Worm (Caenorhabditis elegans) whole organism, dauer: ENCODE measurements around the gene chil-12.
"Not testable (repeated sequence)": the region's sequence is repeated elsewhere in the genome, so short reads cannot be mapped to it uniquely, and the experiment has no call there.

Experiments used
- unc-62 ChIP-seq: sonication (generic microtip); optimal IDR thresholded peaks from 2 replicates; lab custom pipeline; 2017; ENCODE audit warnings: missing biosample characterization, missing genetic modification reagents, missing genetic modification characterization

chil-12 gene

DNA sequence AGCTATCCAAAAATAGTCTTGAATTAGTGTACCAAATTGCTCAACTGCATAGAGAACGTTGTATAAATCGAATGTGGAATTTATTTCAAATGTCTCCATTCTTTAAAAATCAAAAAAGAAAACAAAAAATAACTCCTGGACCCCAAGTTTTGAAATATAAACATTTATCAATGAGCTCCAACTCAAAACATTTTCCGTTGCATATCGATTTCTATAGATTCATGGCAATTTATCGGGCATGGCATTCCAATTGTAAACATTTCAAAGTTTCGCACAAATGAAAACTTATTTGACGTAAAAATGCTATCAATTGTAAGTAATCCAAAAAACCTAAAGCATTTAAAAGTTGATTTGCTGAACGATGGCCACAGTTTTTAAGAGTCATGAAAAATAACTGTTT is 2.8 kb upstream of the chil-12 start, which contains the start of gene srw-12:
TSS of gene srw-12 (minus strand) at position 101 of the 400 bp plus-strand sequence.
- TF ChIP-seq unc-62 (GFP tag; lab: Kevin White, UChicago), result no peak

DNA sequence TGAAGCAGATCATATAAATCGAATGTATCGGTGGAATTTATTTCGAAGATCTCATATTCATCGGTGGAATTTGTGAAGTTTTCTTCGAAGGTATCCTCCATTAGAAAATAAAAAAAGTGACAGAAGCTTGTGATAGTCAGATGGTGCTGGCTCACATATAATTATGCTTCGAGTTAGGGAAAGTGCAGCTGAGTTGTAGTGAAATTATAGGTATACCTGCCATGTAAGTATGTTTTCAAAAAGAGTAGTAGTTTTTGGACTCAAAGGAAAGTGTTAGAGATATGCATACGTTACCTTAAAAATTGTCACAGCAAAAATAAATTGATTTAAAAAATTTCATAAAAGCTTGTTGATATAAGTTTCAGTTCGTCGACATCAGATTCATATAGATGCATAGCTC is 1.1 kb upstream of the chil-12 start, which contains the start of gene srw-11:
TSS of gene srw-11 (minus strand) at position 101 of the 400 bp plus-strand sequence.
- no peak for TF ChIP-seq unc-62 (GFP tag; lab: Kevin White, UChicago)

DNA sequence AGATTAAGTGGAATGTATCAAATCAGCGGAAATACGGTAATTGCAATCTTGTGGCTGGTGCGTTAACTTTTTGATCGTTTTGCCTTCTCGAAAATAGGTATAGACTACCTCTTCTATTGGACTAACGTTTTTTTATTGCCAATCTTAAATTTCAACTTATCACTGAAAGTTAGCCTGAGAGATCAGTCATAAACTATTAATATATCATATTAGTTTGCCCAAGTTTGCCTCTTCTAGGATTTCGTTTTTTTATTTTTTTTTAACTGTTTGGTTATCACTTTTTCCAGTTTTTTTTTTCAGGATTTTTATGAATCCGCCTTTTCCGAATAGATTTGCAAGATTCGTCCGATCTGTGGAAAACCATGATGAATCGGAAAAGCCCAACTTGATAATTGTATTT is 3.1 kb downstream of the chil-12 start, which contains the start of gene kin-30:
TSS of gene kin-30 (plus strand) at position 301 of the 400 bp plus-strand sequence.
- TF ChIP-seq unc-62 (GFP tag; lab: Kevin White, UChicago), result no peak

DNA sequence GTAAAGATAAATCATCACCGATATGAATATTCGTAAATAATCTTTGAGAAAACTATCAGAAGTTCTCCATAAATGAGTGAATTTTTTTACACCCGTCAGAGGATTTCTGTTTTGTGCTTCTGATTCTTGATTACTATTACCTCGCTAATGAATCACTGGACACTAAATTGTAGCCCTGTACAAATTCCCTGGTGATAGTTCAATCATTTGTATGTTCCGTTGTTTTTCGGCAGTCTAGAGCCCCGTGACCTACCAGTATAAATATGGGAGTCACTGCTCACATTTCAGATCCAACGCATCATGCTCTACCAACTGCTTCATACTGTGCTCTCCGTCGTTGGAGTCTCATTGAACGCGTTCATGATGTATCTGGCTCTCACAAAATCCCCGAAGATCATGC is 8.9 kb downstream of the chil-12 start, which contains the start of gene srd-28:
TSS of gene srd-28 (plus strand) at position 301 of the 400 bp plus-strand sequence.
- not testable (repeated sequence) for TF ChIP-seq unc-62 (GFP tag; lab: Kevin White, UChicago)

DNA sequence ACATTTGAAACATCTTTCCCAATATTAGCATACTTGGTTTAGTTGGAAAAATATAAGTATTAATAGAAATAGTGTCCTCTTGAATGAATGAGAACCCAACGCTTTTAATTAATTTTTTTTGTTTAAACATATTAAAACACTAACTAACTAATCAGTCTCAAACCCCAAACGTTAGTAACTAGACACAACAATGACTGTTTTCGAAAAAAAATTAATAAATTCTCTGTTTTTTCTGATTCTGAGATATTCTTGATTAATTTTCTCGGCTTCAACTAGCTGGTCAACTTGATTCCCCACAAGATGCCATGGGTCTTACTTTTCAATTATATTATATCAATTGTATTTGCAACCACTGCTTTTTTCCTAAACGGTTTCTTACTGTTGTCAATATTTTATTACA is 10.7 kb downstream of the chil-12 start, which contains the start of gene srbc-76:
TSS of gene srbc-76 (plus strand) at position 301 of the 400 bp plus-strand sequence.
- no peak for TF ChIP-seq unc-62 (GFP tag; lab: Kevin White, UChicago)

DNA sequence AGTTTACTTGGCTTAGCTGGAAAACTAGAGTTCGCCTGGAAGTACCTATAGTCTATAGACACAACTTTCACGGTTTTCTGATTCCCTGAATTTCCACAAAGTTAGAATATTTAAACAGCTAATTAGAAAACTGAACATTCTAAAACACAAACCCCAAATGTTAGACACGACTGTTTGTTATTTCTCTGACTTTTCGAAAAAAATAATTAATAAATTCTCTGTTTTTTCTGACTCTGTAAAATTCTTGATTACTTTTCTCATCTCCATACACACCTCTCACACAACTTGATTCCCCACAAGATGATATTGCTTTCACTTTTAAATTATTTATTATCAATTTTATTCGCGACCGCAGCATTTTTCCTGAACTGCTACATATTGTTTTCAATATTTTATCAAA is 12.2 kb downstream of the chil-12 start, which contains the start of gene srbc-75:
TSS of gene srbc-75 (plus strand) at position 301 of the 400 bp plus-strand sequence.
- no peak for TF ChIP-seq unc-62 (GFP tag; lab: Kevin White, UChicago)

DNA sequence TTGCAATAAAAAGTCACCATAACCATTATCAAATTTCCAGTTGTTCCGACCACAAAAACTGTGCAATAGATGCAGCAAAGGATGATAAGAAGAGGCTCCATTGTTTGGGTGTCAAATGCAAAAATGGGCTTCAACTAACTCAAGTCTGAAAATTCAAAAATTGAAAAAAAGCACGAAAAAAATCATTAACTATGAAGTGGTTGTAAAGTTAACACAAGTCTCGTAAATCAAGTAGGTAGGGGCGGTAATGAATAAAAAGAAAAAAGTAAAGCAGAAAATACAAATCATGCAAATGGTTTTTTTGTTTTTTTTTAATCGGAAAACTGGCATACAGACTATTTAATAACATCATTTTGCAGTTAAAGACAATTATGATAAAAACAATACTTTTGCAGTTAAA is 15.3 kb downstream of the chil-12 start, which contains the start of gene srsx-39:
TSS of gene srsx-39 (minus strand) at position 101 of the 400 bp plus-strand sequence.
- TF ChIP-seq unc-62 (GFP tag; lab: Kevin White, UChicago), result not testable (repeated sequence)

DNA sequence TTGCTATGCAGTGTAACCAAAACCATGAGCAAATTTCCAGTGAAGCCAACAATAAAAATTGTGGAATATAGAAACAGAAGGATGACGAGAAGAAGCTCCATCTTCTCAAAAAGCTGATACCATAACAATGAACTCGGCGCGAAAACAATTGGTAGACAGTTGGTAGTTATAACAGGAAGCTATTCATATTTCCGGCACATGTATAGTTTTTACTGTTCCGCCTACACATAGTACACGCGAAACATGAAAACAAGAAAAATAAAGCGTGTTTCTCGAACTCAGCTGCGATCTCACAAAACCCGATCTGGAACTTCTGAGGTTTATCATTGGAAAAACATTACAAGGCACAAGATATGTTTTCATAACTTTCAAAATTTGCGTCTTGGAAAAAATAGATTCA is 17.7 kb downstream of the chil-12 start, which contains the start of gene srsx-37:
TSS of gene srsx-37 (minus strand) at position 101 of the 400 bp plus-strand sequence.
- TF ChIP-seq unc-62 (GFP tag; lab: Kevin White, UChicago), result no peak

DNA sequence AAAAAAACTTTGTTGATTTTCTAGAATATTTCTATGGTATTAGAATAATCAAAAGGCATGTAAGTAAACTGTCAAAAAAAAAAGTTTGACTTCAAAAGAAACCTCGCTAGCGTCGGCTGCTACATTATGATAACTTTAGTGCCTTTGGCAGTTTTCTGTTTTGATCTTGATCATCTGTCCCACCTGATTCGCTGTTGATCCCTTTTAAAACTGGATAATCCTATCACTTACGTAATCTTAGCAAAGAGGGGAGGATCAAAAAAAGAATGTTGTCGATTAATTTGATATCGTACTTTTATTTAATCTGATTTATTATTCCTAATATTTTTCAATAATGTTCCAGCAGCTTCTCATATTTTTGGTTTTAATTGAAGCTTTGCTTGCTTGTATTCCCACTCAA is 18.5 kb downstream of the chil-12 start, which contains the start of gene M01B2.8:
TSS of gene M01B2.8 (plus strand) at position 301 of the 400 bp plus-strand sequence.
- TF ChIP-seq unc-62 (GFP tag; lab: Kevin White, UChicago), result no peak

DNA sequence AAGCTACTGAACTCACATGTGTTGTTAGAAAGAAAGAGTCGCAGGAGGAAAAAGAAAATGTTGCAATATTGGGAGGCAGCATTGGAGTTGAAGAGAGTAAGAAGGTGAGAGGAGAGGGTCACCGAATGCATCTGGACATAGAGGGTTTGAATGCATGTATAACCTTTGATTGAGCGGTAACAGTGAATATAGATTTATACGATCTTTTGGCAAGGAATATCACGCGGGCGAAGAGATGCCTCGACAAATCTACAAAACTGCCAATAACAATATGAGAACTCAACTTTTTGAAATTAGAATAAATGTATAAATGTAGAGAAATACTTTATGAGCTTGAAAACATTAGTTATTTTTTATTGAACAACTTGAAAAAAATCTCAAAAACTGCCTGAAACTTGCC is 21.0 kb downstream of the chil-12 start, which contains the start of gene M01B2.10:
TSS of gene M01B2.10 (minus strand) at position 101 of the 400 bp plus-strand sequence.
- not testable (repeated sequence) for TF ChIP-seq unc-62 (GFP tag; lab: Kevin White, UChicago)

DNA sequence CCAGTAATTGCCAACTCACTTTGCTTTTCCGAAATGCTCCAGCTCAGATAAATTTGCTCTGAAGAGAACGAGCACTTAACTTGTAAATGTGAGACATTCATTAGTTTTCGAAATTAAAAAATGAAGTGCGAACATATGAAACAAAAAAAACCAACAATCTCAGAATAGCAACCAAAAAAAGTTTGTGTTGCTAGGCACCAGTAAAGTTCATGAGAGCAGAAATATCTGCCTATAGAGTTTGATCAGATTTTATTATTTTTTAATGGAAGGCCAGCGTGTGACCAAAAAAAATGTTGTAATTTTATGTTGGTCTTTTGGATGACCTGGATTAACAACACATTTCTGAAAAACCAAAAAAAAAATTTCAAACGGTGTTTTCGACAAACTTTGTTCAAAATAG is 22.8 kb downstream of the chil-12 start, which contains the start of gene M01B2.12:
TSS of gene M01B2.12 (minus strand) at position 101 of the 400 bp plus-strand sequence.
- TF ChIP-seq unc-62 (GFP tag; lab: Kevin White, UChicago), result no peak

DNA sequence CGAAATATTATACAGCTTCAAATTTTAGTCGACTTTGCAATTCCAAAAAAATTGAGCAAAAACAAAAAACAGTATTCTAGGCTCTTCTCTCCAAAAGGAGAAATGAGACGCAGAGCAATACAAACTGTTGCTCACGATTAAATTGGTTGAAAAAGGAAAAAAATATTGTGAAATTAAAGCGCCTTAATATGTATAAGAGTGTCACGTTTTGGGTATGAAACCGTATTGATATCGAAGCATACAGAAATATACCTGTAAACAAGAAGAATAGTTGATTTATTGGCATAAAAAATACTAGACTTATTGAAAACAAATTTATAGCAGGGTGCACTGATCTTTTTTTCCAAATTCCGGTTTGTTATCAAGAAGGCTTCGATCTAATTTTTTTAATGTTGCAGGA is 24.5 kb downstream of the chil-12 start, which contains the start of gene M01B2.13:
TSS of gene M01B2.13 (minus strand) at position 101 of the 400 bp plus-strand sequence.
- TF ChIP-seq unc-62 (GFP tag; lab: Kevin White, UChicago), result no peak

DNA sequence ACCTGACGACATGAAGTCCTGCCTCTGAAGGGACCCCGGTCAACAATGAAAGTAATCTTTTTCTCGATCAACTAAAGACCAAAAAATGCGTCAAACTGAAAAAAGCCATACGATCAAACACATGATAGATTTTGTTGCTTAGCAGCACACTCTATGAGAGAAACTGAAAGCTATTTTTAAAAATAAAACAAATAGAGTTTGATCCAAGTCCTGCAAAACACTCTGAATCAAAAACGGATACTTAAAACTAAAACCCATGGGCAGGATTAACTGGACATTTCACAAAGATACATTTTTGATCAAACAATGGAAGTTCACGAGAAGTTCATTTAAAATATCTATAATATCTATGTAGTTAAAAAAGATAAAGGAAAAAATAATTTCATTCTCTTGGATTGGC is 26.0 kb downstream of the chil-12 start, which contains the start of gene T10H4.13:
TSS of gene T10H4.13 (minus strand) at position 101 of the 400 bp plus-strand sequence.
- TF ChIP-seq unc-62 (GFP tag; lab: Kevin White, UChicago), result no peak

DNA sequence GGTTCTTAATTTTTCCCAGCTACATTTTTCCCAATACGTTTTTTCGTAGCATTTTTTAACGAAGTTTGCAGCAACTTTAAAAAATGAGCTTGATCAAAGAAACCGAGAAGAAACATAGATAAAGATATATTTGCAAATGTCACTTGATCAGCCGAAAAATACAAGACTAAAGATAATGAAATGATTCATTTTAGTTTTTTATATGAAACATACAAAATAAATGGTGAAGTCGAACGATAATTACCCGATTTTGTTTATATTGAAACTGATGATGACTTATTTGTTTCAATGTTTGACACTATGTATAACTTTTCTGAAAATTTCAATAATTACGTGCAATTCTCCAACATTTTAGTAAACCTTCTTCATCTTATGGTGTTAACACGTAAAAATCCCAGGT is 26.9 kb downstream of the chil-12 start, which contains the start of gene srw-22:
TSS of gene srw-22 (plus strand) at position 301 of the 400 bp plus-strand sequence.
- no peak for TF ChIP-seq unc-62 (GFP tag; lab: Kevin White, UChicago)

DNA sequence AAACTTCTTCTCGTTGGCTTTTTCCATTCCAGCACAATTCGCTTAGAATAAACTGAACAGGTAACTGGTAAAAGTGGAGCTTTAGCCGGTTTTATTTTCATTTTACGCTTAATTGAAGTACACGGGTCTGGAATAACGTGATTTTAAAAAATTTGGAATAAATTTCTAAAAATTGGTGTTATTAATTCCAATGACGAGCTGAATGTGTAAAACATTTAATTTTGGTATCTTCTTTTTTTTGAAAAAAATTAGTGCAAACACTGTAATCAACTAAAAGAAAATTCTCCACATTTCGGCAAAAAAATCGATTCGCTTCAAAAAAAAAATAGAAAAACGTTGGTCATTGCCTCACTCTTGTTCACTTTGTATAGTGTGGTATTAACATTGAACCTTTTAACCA is 30.9 kb downstream of the chil-12 start, which contains the start of gene T10H4.4:
TSS of gene T10H4.4 (minus strand) at position 101 of the 400 bp plus-strand sequence.
- TF ChIP-seq unc-62 (GFP tag; lab: Kevin White, UChicago), result no peak

DNA sequence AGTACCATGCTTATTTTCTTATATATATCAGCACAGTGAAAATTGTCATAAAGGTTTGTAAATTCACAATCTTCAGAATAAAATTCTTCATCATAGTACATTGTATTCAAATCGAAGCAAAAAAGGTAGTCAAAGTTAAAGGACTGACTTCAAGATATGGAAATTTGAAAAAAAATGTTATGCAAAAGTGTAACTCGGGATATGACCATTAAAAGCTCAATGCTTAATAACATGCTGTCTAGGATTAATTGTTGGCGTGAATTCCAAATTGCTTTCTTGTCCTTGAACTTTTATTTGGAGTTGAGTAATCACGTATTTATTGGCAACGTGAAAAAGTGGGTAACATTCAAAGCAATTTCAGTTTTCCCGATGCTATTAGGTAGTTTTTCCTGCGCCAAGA is 33.4 kb downstream of the chil-12 start, which contains the start of gene srw-16:
TSS of gene srw-16 (minus strand) at position 101 of the 400 bp plus-strand sequence.
- TF ChIP-seq unc-62 (GFP tag; lab: Kevin White, UChicago), result no peak
